Worm (Caenorhabditis elegans) whole organism, L2 larva: ENCODE data around the gene pkc-2.

Experiments
- R02D3.7 ChIP-seq: fragments of 150-350 bp; optimal IDR thresholded peaks from 2 replicates; lab custom pipeline; 2014; ENCODE audit warnings: missing biosample characterization, missing genetic modification characterization
- nhr-25 ChIP-seq: fragments of 150-350 bp; sonication (generic microtip); optimal IDR thresholded peaks from 3 replicates; lab custom pipeline; 2014; ENCODE audit warnings: missing biosample characterization, missing genetic modification characterization
- zag-1 ChIP-seq: fragments of 150-350 bp; optimal IDR thresholded peaks from 2 replicates; lab custom pipeline; 2014; ENCODE audit warnings: missing biosample characterization, missing genetic modification characterization
- ztf-4 ChIP-seq: fragments of 150-350 bp; optimal IDR thresholded peaks from 2 replicates; lab custom pipeline; 2014; ENCODE audit warnings: missing biosample characterization, missing genetic modification characterization

DNA sequence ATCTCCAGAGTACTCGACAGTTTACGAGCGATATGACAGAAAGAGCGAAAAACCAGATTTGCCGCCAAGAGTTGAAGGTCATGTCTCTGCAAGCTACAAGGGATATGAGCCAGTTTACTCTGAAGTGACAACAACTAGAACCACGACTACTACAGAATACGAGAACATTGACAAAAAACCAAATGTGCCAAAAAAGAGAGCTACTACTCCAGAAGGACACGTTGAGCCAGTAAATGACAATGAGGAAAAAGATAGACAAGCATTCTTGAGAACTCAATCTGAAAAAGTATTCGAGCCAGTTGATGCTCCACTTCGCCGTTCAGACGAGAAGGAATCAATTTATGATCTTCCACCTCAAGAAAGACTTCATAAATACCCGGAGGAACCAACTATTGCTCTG lies 52.7 kb downstream of the pkc-2 start:
- no peak for TF ChIP-seq R02D3.7 (tag; lab: Kevin White, UChicago)
- TF ChIP-seq nhr-25 (tag; lab: Kevin White, UChicago), result no peak
- no peak for TF ChIP-seq zag-1 (tag; lab: Kevin White, UChicago)
- no peak for TF ChIP-seq ztf-4 (tag; lab: Kevin White, UChicago)
